Worm (Caenorhabditis elegans): ENCODE results near the gene C26F1.3.

C26F1.3 gene

DNA sequence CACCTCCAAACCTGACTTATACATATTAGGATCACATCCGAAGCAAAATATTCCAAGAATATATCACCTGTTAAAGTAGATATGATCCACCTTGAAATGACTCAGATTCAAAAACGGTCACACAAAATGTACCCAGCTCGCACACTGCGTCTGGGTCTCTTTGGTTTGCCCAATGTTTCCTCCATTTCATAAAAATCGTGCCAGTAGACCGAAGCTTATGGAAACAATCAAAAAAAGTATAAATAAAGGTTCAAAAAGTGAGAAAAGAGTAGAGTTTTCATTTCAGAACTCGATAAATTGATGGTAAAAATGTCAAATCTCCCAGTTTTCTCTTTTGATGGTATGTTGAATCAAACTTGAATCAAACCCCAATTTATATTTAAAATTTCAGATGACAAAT lies 39.4 kb upstream of the C26F1.3 start, which contains the start of gene srr-9:
Gene srr-9 (plus strand): TSS at position 301 of the 400 bp plus-strand sequence.
- TF ChIP-seq attf-3 (GFP tag; conservative IDR thresholded peaks at IDR 0.05) (no peak), nfyb-1 (GFP tag; IDR thresholded peaks at IDR 0.05) (no peak), sea-2 (GFP tag; IDR thresholded peaks at IDR 0.05) (no peak), bed-1 (GFP tag; IDR thresholded peaks at IDR 0.05) (no peak), lin-40 (tag; optimal IDR thresholded peaks at IDR 0.05) (no peak), Y53F4B.3 (GFP tag; IDR thresholded peaks at IDR 0.05) (no peak), hmg-1.2 (GFP tag; IDR thresholded peaks at IDR 0.05) (0 out of 2 replicates have a peak, but pooled peaks have one; percentile 10), ztf-22 (GFP tag; optimal IDR thresholded peaks at IDR 0.05) (no peak), Y67H2A.10 (GFP tag; conservative IDR thresholded peaks at IDR 0.05) (no peak)

DNA sequence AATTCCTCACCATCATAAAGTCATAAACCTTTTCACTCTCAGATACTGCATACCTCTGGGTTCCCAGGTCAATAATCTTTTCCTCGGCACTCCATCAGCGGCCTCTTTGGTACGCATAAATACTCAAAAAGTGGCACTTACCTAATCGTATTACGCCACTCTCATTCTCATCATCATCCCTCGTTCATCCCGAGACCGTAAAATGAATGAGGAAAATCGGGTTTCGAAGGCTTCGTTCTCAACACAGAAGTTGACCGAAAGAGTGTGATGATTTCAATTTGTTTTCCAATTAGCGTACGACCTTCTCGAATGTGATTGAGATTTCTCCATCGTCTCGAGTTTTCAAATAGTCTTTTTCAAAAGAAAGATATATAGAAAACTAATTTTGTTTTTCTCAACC lies 37.2 kb upstream of the C26F1.3 start:
- TF ChIP-seq bed-2 (GFP tag; IDR thresholded peaks at IDR 0.05) (no peak), attf-5 (GFP tag; optimal IDR thresholded peaks at IDR 0.05) (no peak), Y53F4B.3 (GFP tag; IDR thresholded peaks at IDR 0.05) (no peak)

DNA sequence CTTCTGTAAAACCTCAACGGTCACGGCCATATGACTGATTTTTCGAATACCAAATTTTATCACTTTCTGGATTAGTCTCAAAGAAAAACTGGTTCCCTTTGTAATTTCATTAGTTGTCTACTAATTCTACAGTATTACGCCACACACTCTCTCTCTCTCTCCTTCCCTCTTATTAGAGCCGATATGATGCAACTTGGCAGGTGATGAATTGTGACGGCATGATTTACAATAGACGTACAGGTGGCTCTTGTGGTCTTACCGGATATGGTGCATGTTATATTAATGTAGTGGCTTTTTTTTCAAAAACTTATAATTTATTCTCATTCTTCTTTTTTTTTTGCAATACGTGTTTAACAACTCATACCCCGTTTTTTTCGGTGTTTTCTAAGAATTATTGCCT lies 35.2 kb upstream of the C26F1.3 start:
- TF ChIP-seq athp-1 (tag; optimal IDR thresholded peaks at IDR 0.05) (no peak), ZK185.1 (tag; optimal IDR thresholded peaks at IDR 0.05; ENCODE audit: poor library complexity, severe bottlenecking) (no peak), F57C9.4 (tag; optimal IDR thresholded peaks at IDR 0.05) (no peak), F37B4.10 (GFP tag; IDR thresholded peaks at IDR 0.05) (no peak), ztf-22 (GFP tag; optimal IDR thresholded peaks at IDR 0.05) (no peak), dpff-1 (tag; optimal IDR thresholded peaks at IDR 0.05) (no peak), sea-2 (GFP tag; IDR thresholded peaks at IDR 0.05) (no peak)

DNA sequence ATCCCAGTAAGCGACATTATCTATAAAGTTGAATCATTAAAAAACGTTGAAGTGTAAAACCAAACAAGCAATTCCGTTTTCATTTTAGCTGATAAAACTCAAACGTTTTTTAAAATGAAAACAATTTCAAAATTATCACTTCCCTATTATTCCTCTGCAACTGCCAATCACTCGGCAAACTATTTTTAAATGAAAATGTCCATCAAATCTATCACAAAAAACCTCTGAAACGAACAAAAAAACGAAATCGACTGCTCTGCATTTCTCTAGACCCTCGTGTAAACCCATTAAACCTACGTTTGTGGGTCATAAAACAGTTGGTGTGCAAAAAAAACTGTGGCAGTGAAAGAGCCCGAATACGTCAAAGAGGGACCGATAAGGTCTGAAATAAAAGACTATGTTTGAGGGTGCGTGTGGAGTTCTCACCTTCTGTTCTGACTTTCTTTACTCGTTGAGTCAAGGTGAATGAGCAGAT lies 34.6 kb upstream of the C26F1.3 start, which contains the start of gene fbxl-5:
Gene fbxl-5 (plus strand): TSS at position 425 of the 475 bp plus-strand sequence.
- TF ChIP-seq zfh-2 (GFP tag; conservative IDR thresholded peaks at IDR 0.05) (no peak), madf-3 (GFP tag; IDR thresholded peaks at IDR 0.05) (no peak), unc-130 (GFP tag; optimal IDR thresholded peaks at IDR 0.05) (no peak), akir-1 (GFP tag; optimal IDR thresholded peaks at IDR 0.05) (no peak), Y95B8A.8 (GFP tag; IDR thresholded peaks at IDR 0.05) (no peak), lin-40 (tag; optimal IDR thresholded peaks at IDR 0.05) (no peak), F33H1.4 (GFP tag; IDR thresholded peaks at IDR 0.05) (no peak), zim-3 (tag; optimal IDR thresholded peaks at IDR 0.05) (no peak), cebp-1 (GFP tag; IDR thresholded peaks at IDR 0.05) (no peak), cebp-1 (tag; optimal IDR thresholded peaks at IDR 0.05) (peak; percentile 36), let-607 (tag; optimal IDR thresholded peaks at IDR 0.05) (peak; percentile 33 to 60), ztf-22 (GFP tag; optimal IDR thresholded peaks at IDR 0.05) (peak; percentile 27), ztf-26 (tag; optimal IDR thresholded peaks at IDR 0.05) (no peak), F37B4.10 (GFP tag; IDR thresholded peaks at IDR 0.05) (no peak), nhr-80 (tag; optimal IDR thresholded peaks at IDR 0.05) (peak; percentile 78)

DNA sequence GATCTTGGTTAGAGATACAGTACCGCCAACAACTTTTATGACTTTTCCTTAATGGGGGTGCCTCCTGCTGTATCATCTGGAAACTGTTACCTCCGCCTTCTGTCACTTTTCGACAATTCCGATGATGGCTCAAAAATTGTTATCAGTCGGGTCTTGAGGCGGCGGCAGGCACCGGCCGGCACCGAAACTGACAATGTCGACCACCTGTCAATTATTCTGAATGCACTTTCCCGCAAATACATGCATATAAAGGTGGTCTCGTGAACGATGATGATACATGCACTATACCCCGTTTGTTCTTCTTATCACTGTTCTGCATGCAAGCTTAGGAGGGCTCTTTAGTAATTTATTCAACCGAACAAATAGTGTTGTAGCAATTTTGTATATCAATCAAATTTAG lies 33.0 kb upstream of the C26F1.3 start:
- TF ChIP-seq chd-7 (tag; optimal IDR thresholded peaks at IDR 0.05) (peak; percentile 71), ztf-22 (GFP tag; optimal IDR thresholded peaks at IDR 0.05) (peak; percentile 93), lir-1 (GFP tag; conservative IDR thresholded peaks at IDR 0.05) (0 out of 2 replicates have a peak, but pooled peaks have one; percentile 11), nhr-90 (tag; optimal IDR thresholded peaks at IDR 0.05) (peak; percentile 3), tbp1 (GFP tag; optimal IDR thresholded peaks at IDR 0.05) (peak; percentile 59), repo-1 (tag; optimal IDR thresholded peaks at IDR 0.05) (peak; percentile 54), unc-62 (GFP tag; optimal IDR thresholded peaks at IDR 0.05) (peak; percentile 98), madf-10 (tag; optimal IDR thresholded peaks at IDR 0.05) (peak; percentile 11), snpc-4 (GFP tag; optimal IDR thresholded peaks at IDR 0.05) (no peak), snpc-4 (tag; optimal IDR thresholded peaks at IDR 0.05) (peak in 2 of 4 experiments; percentile 9 to 45), Y53G8AR.9 (GFP tag; conservative IDR thresholded peaks at IDR 0.05) (0 out of 2 replicates have a peak, but pooled peaks have one; percentile 47), Y67H2A.10 (GFP tag; conservative IDR thresholded peaks at IDR 0.05) (no peak), mcd-1 (GFP tag; IDR thresholded peaks at IDR 0.05) (0 out of 2 replicates have a peak, but pooled peaks have one; percentile 28), ets-4 (GFP tag; optimal IDR thresholded peaks at IDR 0.05) (peak; percentile 98), atf-7 (tag; optimal IDR thresholded peaks at IDR 0.05) (peak; percentile 72), B0336.3 (GFP tag; IDR thresholded peaks at IDR 0.05) (0 out of 2 replicates have a peak, but pooled peaks have one; percentile 33), nfyb-1 (GFP tag; IDR thresholded peaks at IDR 0.05) (peak; percentile 20; the same call in 1 of the 2 replicates), let-607 (tag; optimal IDR thresholded peaks at IDR 0.05) (peak; percentile 89 to 91)

All from whole organism, young adult.